Worm (Caenorhabditis elegans) whole organism, L2 larva: ENCODE results near the gene F48E8.4.

ENCODE experiments used
- C34F6.9 ChIP-seq: fragments of 150-350 bp; optimal IDR thresholded peaks from 2 replicates; lab custom pipeline; 2014; ENCODE audit warnings: missing biosample characterization, missing genetic modification characterization
- F13H6.1 ChIP-seq: sonication (generic microtip); optimal IDR thresholded peaks from 2 replicates; lab custom pipeline; 2016; ENCODE audit warnings: missing genetic modification characterization, missing compliant biosample characterization
- R02D3.7 ChIP-seq: fragments of 150-350 bp; optimal IDR thresholded peaks from 2 replicates; lab custom pipeline; 2014; ENCODE audit warnings: missing biosample characterization, missing genetic modification characterization
- Y55F3AM.14 ChIP-seq: fragments of 200-800 bp; sonication (Bioruptor generic); optimal IDR thresholded peaks from 2 replicates; lab custom pipeline; 2018; ENCODE audit warnings: mild to moderate bottlenecking, missing genetic modification characterization, missing compliant biosample characterization
- ZK546.5 ChIP-seq: sonication (generic microtip); optimal IDR thresholded peaks from 2 replicates; lab custom pipeline; 2017; ENCODE audit warnings: missing biosample characterization, missing genetic modification characterization
- ama-1 ChIP-seq: fragments of 150-350 bp; optimal IDR thresholded peaks from 2 replicates; lab custom pipeline; 2018; ENCODE audit warnings: inconsistent platforms
- blmp-1 ChIP-seq: sonication (generic microtip); optimal IDR thresholded peaks from 2 replicates; lab custom pipeline; 2017; ENCODE audit warnings: missing genetic modification characterization, mild to moderate bottlenecking, missing compliant biosample characterization, antibody characterized with exemption, moderate library complexity; ENCODE audit not compliant: insufficient read depth
- ceh-82 ChIP-seq: fragments of 150-350 bp; optimal IDR thresholded peaks from 2 replicates; lab custom pipeline; 2014; ENCODE audit warnings: missing biosample characterization, missing genetic modification characterization
- crh-2 ChIP-seq: sonication (generic microtip); optimal IDR thresholded peaks from 2 replicates; lab custom pipeline; 2017; ENCODE audit warnings: missing biosample characterization, missing genetic modification characterization
- dmd-4 ChIP-seq: sonication (generic microtip); optimal IDR thresholded peaks from 2 replicates; lab custom pipeline; 2017; ENCODE audit warnings: missing biosample characterization, missing genetic modification characterization
- egl-27 ChIP-seq: sonication (generic microtip); optimal IDR thresholded peaks from 3 replicates; lab custom pipeline; 2017; ENCODE audit warnings: missing biosample characterization, missing genetic modification reagents, missing genetic modification characterization
- elt-1 ChIP-seq: fragments of 150-350 bp; optimal IDR thresholded peaks from 2 replicates; lab custom pipeline; 2014; ENCODE audit warnings: missing biosample characterization, missing genetic modification characterization
- elt-3 ChIP-seq: sonication (generic microtip); optimal IDR thresholded peaks from 2 replicates; lab custom pipeline; 2017; ENCODE audit warnings: missing biosample characterization, missing genetic modification characterization
- fos-1 ChIP-seq: fragments of 150-350 bp; optimal IDR thresholded peaks from 2 replicates; lab custom pipeline; 2014; ENCODE audit warnings: missing biosample characterization, missing genetic modification characterization
- gmeb-1 ChIP-seq: fragments of 150-350 bp; optimal IDR thresholded peaks from 2 replicates; lab custom pipeline; 2014; ENCODE audit warnings: missing biosample characterization, missing genetic modification characterization
- lin-13 ChIP-seq: fragments of 150-350 bp; optimal IDR thresholded peaks from 2 replicates; lab custom pipeline; 2014; ENCODE audit warnings: missing biosample characterization, missing genetic modification reagents, missing genetic modification characterization
- lsy-2 ChIP-seq, 2 experiments: fragments of 150-350 bp in 1 of 2; sonication (generic microtip) in 1 of 2; optimal IDR thresholded peaks; 2 replicates each; lab custom pipeline; 2014 to 2017; ENCODE audit warnings: missing biosample characterization in 2 of 2, missing genetic modification characterization in 2 of 2
- mab-5 ChIP-seq: fragments of 150-350 bp; optimal IDR thresholded peaks from 2 replicates; lab custom pipeline; 2014; ENCODE audit warnings: missing biosample characterization, missing genetic modification characterization
- mbf-1 ChIP-seq: sonication (generic microtip); optimal IDR thresholded peaks from 2 replicates; lab custom pipeline; 2017; ENCODE audit warnings: missing biosample characterization, missing genetic modification characterization
- mdl-1 ChIP-seq, 2 experiments: fragments of 150-350 bp in 1 of 2; sonication (generic microtip) in 1 of 2; optimal IDR thresholded peaks; 2 replicates each; lab custom pipeline; 2017; ENCODE audit warnings: missing biosample characterization in 2 of 2, missing genetic modification characterization in 2 of 2
- nhr-10 ChIP-seq: sonication (generic microtip); optimal IDR thresholded peaks from 2 replicates; lab custom pipeline; 2017; ENCODE audit warnings: missing biosample characterization, missing genetic modification characterization
- nhr-12 ChIP-seq: fragments of 150-350 bp; optimal IDR thresholded peaks from 2 replicates; lab custom pipeline; 2014; ENCODE audit warnings: missing biosample characterization, missing genetic modification characterization
- nhr-21 ChIP-seq: fragments of 150-350 bp; optimal IDR thresholded peaks from 2 replicates; lab custom pipeline; 2014; ENCODE audit warnings: missing biosample characterization, missing genetic modification characterization
- nhr-237 ChIP-seq: fragments of 150-350 bp; optimal IDR thresholded peaks from 2 replicates; lab custom pipeline; 2014; ENCODE audit warnings: missing biosample characterization, missing genetic modification characterization
- nhr-25 ChIP-seq: fragments of 150-350 bp; sonication (generic microtip); optimal IDR thresholded peaks from 3 replicates; lab custom pipeline; 2014; ENCODE audit warnings: missing biosample characterization, missing genetic modification characterization
- nhr-6 ChIP-seq: fragments of 150-350 bp; optimal IDR thresholded peaks from 2 replicates; lab custom pipeline; 2014; ENCODE audit warnings: missing biosample characterization, missing genetic modification characterization
- nhr-77 ChIP-seq: fragments of 150-350 bp; optimal IDR thresholded peaks from 2 replicates; lab custom pipeline; 2014; ENCODE audit warnings: missing biosample characterization, missing genetic modification characterization
- peb-1 ChIP-seq: fragments of 150-350 bp; optimal IDR thresholded peaks from 2 replicates; lab custom pipeline; 2014; ENCODE audit warnings: missing biosample characterization, missing genetic modification characterization
- skn-1 ChIP-seq: sonication (generic microtip); optimal IDR thresholded peaks from 2 replicates; lab custom pipeline; 2017; ENCODE audit warnings: missing biosample characterization, missing genetic modification characterization
- sma-3 ChIP-seq: sonication (generic microtip); optimal IDR thresholded peaks from 2 replicates; lab custom pipeline; 2016; ENCODE audit warnings: missing genetic modification reagents, missing genetic modification characterization, missing compliant biosample characterization
- sma-9 ChIP-seq, 2 experiments: fragments of 150-350 bp in 1 of 2; sonication (generic microtip) in 1 of 2; optimal IDR thresholded peaks; 2 replicates each; lab custom pipeline; 2014 to 2016; ENCODE audit warnings: missing genetic modification characterization in 2 of 2, mild to moderate bottlenecking in 1 of 2, missing biosample characterization in 1 of 2, missing compliant biosample characterization in 1 of 2, missing genetic modification reagents in 1 of 2, moderate library complexity in 1 of 2
- snpc-4 ChIP-seq: fragments of 150-350 bp; optimal IDR thresholded peaks from 2 replicates; lab custom pipeline; 2014; ENCODE audit warnings: missing biosample characterization, missing genetic modification characterization
- unc-39 ChIP-seq: fragments of 150-350 bp; optimal IDR thresholded peaks from 2 replicates; lab custom pipeline; 2014; ENCODE audit warnings: missing biosample characterization, missing genetic modification characterization
- unc-55 ChIP-seq: fragments of 150-350 bp; sonication (generic microtip); optimal IDR thresholded peaks from 3 replicates; lab custom pipeline; 2014; ENCODE audit warnings: missing biosample characterization, missing genetic modification reagents, missing genetic modification characterization
- zag-1 ChIP-seq: fragments of 150-350 bp; optimal IDR thresholded peaks from 2 replicates; lab custom pipeline; 2014; ENCODE audit warnings: missing biosample characterization, missing genetic modification characterization
- ztf-1 ChIP-seq: fragments of 200-800 bp; sonication (Bioruptor generic); conservative IDR thresholded peaks from 2 replicates; pipeline ENCODE4 v1.3.6; 2022; ENCODE audit warnings: missing genetic modification characterization, missing compliant biosample characterization
- ztf-11 ChIP-seq: sonication (generic microtip); optimal IDR thresholded peaks from 2 replicates; lab custom pipeline; 2017; ENCODE audit warnings: missing biosample characterization, missing genetic modification characterization
- ztf-4 ChIP-seq: fragments of 150-350 bp; optimal IDR thresholded peaks from 2 replicates; lab custom pipeline; 2014; ENCODE audit warnings: missing biosample characterization, missing genetic modification characterization

F48E8.4 gene

ce11 chrIII:5504725-5505473, 51.5 kb downstream of the F48E8.4 start:
- TF ChIP-seq blmp-1 (no peak), nhr-77 (tag; lab: Kevin White, UChicago) (no peak), lsy-2 (tag; optimal IDR thresholded peaks at IDR 0.05; lab: Kevin White, UChicago) (peak in 1 of 2 experiments; percentile 5), peb-1 (tag; lab: Kevin White, UChicago) (no peak), Y55F3AM.14 (GFP tag; lab: Kevin White, UChicago) (no peak), unc-39 (tag; lab: Kevin White, UChicago) (no peak)
- TF ChIP-seq, all 48 proteins: peak for 1

- TF ChIP-seq ama-1 (lab: Kevin White, UChicago), result peak; percentile 43
- TF ChIP-seq C34F6.9 (tag; lab: Kevin White, UChicago), result no peak
These were observed 52.2 kb downstream of the F48E8.4 start for ce11 chrIII:5505474-5506022.

- TF ChIP-seq snpc-4, result no peak
- no peak for TF ChIP-seq ztf-4 (tag; lab: Kevin White, UChicago)
- TF ChIP-seq nhr-6 (tag; lab: Kevin White, UChicago), result no peak
- peak; percentile 65 for TF ChIP-seq crh-2 (tag; lab: Kevin White, UChicago)
- no peak for TF ChIP-seq Y55F3AM.14 (GFP tag; lab: Kevin White, UChicago)
- TF ChIP-seq gmeb-1 (tag; lab: Kevin White, UChicago), result peak; percentile 41
- no peak for TF ChIP-seq nhr-10 (tag; lab: Kevin White, UChicago)
- no peak for TF ChIP-seq lin-13
- TF ChIP-seq peb-1 (tag; lab: Kevin White, UChicago), result no peak
- TF ChIP-seq sma-9 (GFP tag; optimal IDR thresholded peaks at IDR 0.05; lab: Kevin White, UChicago), result no peak
- TF ChIP-seq sma-9 (tag; optimal IDR thresholded peaks at IDR 0.05; lab: Kevin White, UChicago), result no peak
- no peak for TF ChIP-seq lsy-2 (tag; optimal IDR thresholded peaks at IDR 0.05; lab: Kevin White, UChicago)
- peak; percentile 62 for TF ChIP-seq nhr-21
- peak; percentile 5 for TF ChIP-seq fos-1 (tag; lab: Kevin White, UChicago)
- TF ChIP-seq ama-1 (lab: Kevin White, UChicago), result no peak
- TF ChIP-seq F13H6.1 (tag; lab: Kevin White, UChicago), result no peak
- TF ChIP-seq elt-3, result no peak
- TF ChIP-seq skn-1 (tag; lab: Kevin White, UChicago), result no peak
- TF ChIP-seq unc-55 (GFP tag; lab: Kevin White, UChicago), result no peak
- peak; percentile 62 for TF ChIP-seq nhr-25 (tag; lab: Kevin White, UChicago)
- TF ChIP-seq nhr-237 (tag; lab: Kevin White, UChicago), result no peak
- TF ChIP-seq zag-1 (tag; lab: Kevin White, UChicago), result no peak
- no peak for TF ChIP-seq ztf-11 (tag; lab: Kevin White, UChicago)
- TF ChIP-seq sma-3 (GFP tag; lab: Kevin White, UChicago), result peak; percentile 39
- TF ChIP-seq elt-1 (tag; lab: Kevin White, UChicago), result no peak
- TF ChIP-seq nhr-12 (tag; lab: Kevin White, UChicago), result no peak
- no peak for TF ChIP-seq mab-5 (tag; lab: Kevin White, UChicago)
- TF ChIP-seq ceh-82 (tag; lab: Kevin White, UChicago), result no peak
- no peak for TF ChIP-seq unc-39 (tag; lab: Kevin White, UChicago)
- TF ChIP-seq mdl-1 (tag; optimal IDR thresholded peaks at IDR 0.05; lab: Kevin White, UChicago), result no peak
- no peak for TF ChIP-seq ZK546.5 (tag; lab: Kevin White, UChicago)
These were observed 52.7 kb downstream of the F48E8.4 start for ce11 chrIII:5506023-5506597.

ce11 chrIII:5506936-5507335, 53.5 kb downstream of the F48E8.4 start:
- TF ChIP-seq lsy-2 (tag; optimal IDR thresholded peaks at IDR 0.05; lab: Kevin White, UChicago) (no peak), crh-2 (tag; lab: Kevin White, UChicago) (no peak), snpc-4 (no peak), mbf-1 (tag; lab: Kevin White, UChicago) (no peak), blmp-1 (no peak), ztf-11 (tag; lab: Kevin White, UChicago) (no peak), C34F6.9 (tag; lab: Kevin White, UChicago) (no peak), sma-3 (GFP tag; lab: Kevin White, UChicago) (no peak), egl-27 (tag; lab: Kevin White, UChicago) (no peak), F13H6.1 (tag; lab: Kevin White, UChicago) (no peak), dmd-4 (no peak), nhr-6 (tag; lab: Kevin White, UChicago) (no peak), ztf-1 (no peak), fos-1 (tag; lab: Kevin White, UChicago) (no peak), zag-1 (tag; lab: Kevin White, UChicago) (no peak), R02D3.7 (tag; lab: Kevin White, UChicago) (no peak), nhr-77 (tag; lab: Kevin White, UChicago) (no peak)
